Fruit fly (Drosophila melanogaster): Measurements from ENCODE around the gene spartin.
A peak's percentile ranks its signal among the peaks of the same experiment; 100 is the strongest.

spartin gene

dm6 chr3R:4658991-4659933, 4.7 kb downstream of the spartin start, which contains the start of gene smash:
Gene smash (plus strand): TSS chr3R:4659579.
- no peak for TF ChIP-seq dmrt93B (GFP tag; optimal IDR thresholded peaks at IDR 0.05)
- TF ChIP-seq usp (GFP tag; optimal IDR thresholded peaks at IDR 0.05), result no peak
- TF ChIP-seq pan (optimal IDR thresholded peaks at IDR 0.05), result no peak
- peak; percentile 56 for TF ChIP-seq Jra (GFP tag; optimal IDR thresholded peaks at IDR 0.05)
- peak; percentile 28 for TF ChIP-seq sv (GFP tag; optimal IDR thresholded peaks at IDR 0.05)
- no peak for TF ChIP-seq CG32264 (GFP tag; optimal IDR thresholded peaks at IDR 0.05)
- TF ChIP-seq Mio (GFP tag; optimal IDR thresholded peaks at IDR 0.05), result peak; percentile 26
- TF ChIP-seq Rel (GFP tag; optimal IDR thresholded peaks at IDR 0.05), result no peak
- peak; percentile 89 for TF ChIP-seq Rel (tag; optimal IDR thresholded peaks at IDR 0.05)
- TF ChIP-seq Vsx2 (GFP tag; optimal IDR thresholded peaks at IDR 0.05; ENCODE audit: partially characterized antibody), result peak; percentile 75
- peak; percentile 41 for TF ChIP-seq Myc (optimal IDR thresholded peaks at IDR 0.05)
- TF ChIP-seq rgr (GFP tag; optimal IDR thresholded peaks at IDR 0.05), result peak; percentile 71
- peak; percentile 51 for TF ChIP-seq br (GFP tag; optimal IDR thresholded peaks at IDR 0.05)
- peak; percentile 76 for TF ChIP-seq Dif (GFP tag; optimal IDR thresholded peaks at IDR 0.05; ENCODE audit: partially characterized antibody)
- no peak for TF ChIP-seq lola (GFP tag; optimal IDR thresholded peaks at IDR 0.05)
- no peak for TF ChIP-seq Abd-B (GFP tag; optimal IDR thresholded peaks at IDR 0.05)
- TF ChIP-seq sage (GFP tag; optimal IDR thresholded peaks at IDR 0.05), result peak; percentile 4
- peak; percentile 80 for TF ChIP-seq jim (GFP tag; optimal IDR thresholded peaks at IDR 0.05)
- peak; percentile 37 for TF ChIP-seq Hnf4 (GFP tag; optimal IDR thresholded peaks at IDR 0.05)
- TF ChIP-seq Hr83 (GFP tag; optimal IDR thresholded peaks at IDR 0.05; ENCODE audit: poor library complexity, severe bottlenecking), result peak; percentile 78
- TF ChIP-seq foxo (GFP tag; optimal IDR thresholded peaks at IDR 0.05), result peak in 1 of 2 experiments; percentile 54
- peak; percentile 8 for TF ChIP-seq HLH106 (tag; optimal IDR thresholded peaks at IDR 0.05)
- TF ChIP-seq Hr78 (GFP tag; optimal IDR thresholded peaks at IDR 0.05), result no peak
- no peak for TF ChIP-seq fru (GFP tag; optimal IDR thresholded peaks at IDR 0.05)
- peak; percentile 56 for TF ChIP-seq h (GFP tag; optimal IDR thresholded peaks at IDR 0.05)
- TF ChIP-seq OdsH (GFP tag; optimal IDR thresholded peaks at IDR 0.05), result peak; percentile 52
- TF ChIP-seq Sp1 (GFP tag; optimal IDR thresholded peaks at IDR 0.05), result peak; percentile 53
- TF ChIP-seq woc (GFP tag; optimal IDR thresholded peaks at IDR 0.05), result no peak
- no peak for TF ChIP-seq Dfd (GFP tag; optimal IDR thresholded peaks at IDR 0.05)
- TF ChIP-seq ey (GFP tag; optimal IDR thresholded peaks at IDR 0.05), result peak; percentile 38
- no peak for TF ChIP-seq CrebA (GFP tag; optimal IDR thresholded peaks at IDR 0.05; ENCODE audit: borderline replicate concordance)
- TF ChIP-seq dsf (GFP tag; optimal IDR thresholded peaks at IDR 0.05; ENCODE audit: borderline replicate concordance), result no peak
- TF ChIP-seq dl (GFP tag; optimal IDR thresholded peaks at IDR 0.05; ENCODE audit: insufficient read depth in 1 of 2, partially characterized antibody in 2 of 2), result peak in 1 of 2 experiments; percentile 34
- peak; percentile 47 for TF ChIP-seq psq (GFP tag; optimal IDR thresholded peaks at IDR 0.05)
- TF ChIP-seq N (GFP tag; optimal IDR thresholded peaks at IDR 0.05), result peak; percentile 31
- peak; percentile 31 for TF ChIP-seq brk (GFP tag; optimal IDR thresholded peaks at IDR 0.05)

- TF ChIP-seq rgr (GFP tag; optimal IDR thresholded peaks at IDR 0.05) (no peak), dl (GFP tag; optimal IDR thresholded peaks at IDR 0.05; ENCODE audit: insufficient read depth in 1 of 2, partially characterized antibody in 2 of 2) (no peak), pan (optimal IDR thresholded peaks at IDR 0.05) (no peak), Rel (GFP tag; optimal IDR thresholded peaks at IDR 0.05) (no peak), Rel (tag; optimal IDR thresholded peaks at IDR 0.05) (no peak), tai (GFP tag; optimal IDR thresholded peaks at IDR 0.05) (no peak), N (GFP tag; optimal IDR thresholded peaks at IDR 0.05) (no peak), jim (GFP tag; optimal IDR thresholded peaks at IDR 0.05) (no peak), Vsx2 (GFP tag; optimal IDR thresholded peaks at IDR 0.05; ENCODE audit: partially characterized antibody) (no peak), lola (GFP tag; optimal IDR thresholded peaks at IDR 0.05) (no peak), ey (GFP tag; optimal IDR thresholded peaks at IDR 0.05) (no peak), Sp1 (GFP tag; optimal IDR thresholded peaks at IDR 0.05) (no peak), br (GFP tag; optimal IDR thresholded peaks at IDR 0.05) (no peak)
These were observed 5.3 kb downstream of the spartin start for dm6 chr3R:4659934-4660353.

Data from whole organism, wandering third instar larva.